Fruit fly (Drosophila melanogaster) whole organism, embryonic: ENCODE results near the gene CG31776.

ENCODE experiments used
- Atf-2 ChIP-seq: fragments of 200-800 bp; sonication (Bioruptor generic); optimal IDR thresholded peaks from 2 replicates; lab custom pipeline; 2016; ENCODE audit warnings: missing biosample characterization, missing genetic modification characterization
- Atf3 ChIP-seq: fragments of 200-800 bp; sonication (Bioruptor generic); optimal IDR thresholded peaks from 3 replicates; lab custom pipeline; 2016; ENCODE audit warnings: missing biosample characterization, missing genetic modification characterization
- CG12942 ChIP-seq: fragments of 200-800 bp; sonication (Bioruptor generic); optimal IDR thresholded peaks from 3 replicates; lab custom pipeline; 2016; ENCODE audit warnings: missing biosample characterization, missing genetic modification characterization
- CG32767 ChIP-seq: fragments of 200-800 bp; sonication (Bioruptor generic); IDR thresholded peaks from 2 replicates; pipeline ENCODE4 v1.3.6; 2022; ENCODE audit warnings: missing biosample characterization, missing genetic modification characterization
- CG4854 ChIP-seq: fragments of 200-800 bp; sonication (Bioruptor generic); optimal IDR thresholded peaks from 2 replicates; lab custom pipeline; 2016; ENCODE audit warnings: missing biosample characterization, missing genetic modification characterization, inconsistent platforms
- CG8944 ChIP-seq: fragments of 200-800 bp; sonication (Bioruptor generic); optimal IDR thresholded peaks from 3 replicates; lab custom pipeline; 2016; ENCODE audit warnings: missing biosample characterization, missing genetic modification characterization
- CG9437 ChIP-seq: fragments of 200-800 bp; sonication (Bioruptor generic); optimal IDR thresholded peaks from 2 replicates; lab custom pipeline; 2018; ENCODE audit warnings: missing biosample characterization, mild to moderate bottlenecking, missing genetic modification characterization
- Ets65A ChIP-seq: fragments of 200-800 bp; sonication (Bioruptor generic); peaks from one replicate; lab custom pipeline; 2016; ENCODE audit warnings: missing biosample characterization, missing genetic modification characterization
- Gug ChIP-seq: fragments of 200-800 bp; sonication (Bioruptor generic); IDR thresholded peaks from 4 replicates; pipeline ENCODE4 v1.3.6; 2022; ENCODE audit warnings: missing biosample characterization, missing genetic modification characterization
- Hmr ChIP-seq: fragments of 200-800 bp; sonication (Bioruptor generic); optimal IDR thresholded peaks from 3 replicates; lab custom pipeline; 2017; ENCODE audit warnings: mild to moderate bottlenecking, missing biosample characterization, missing genetic modification reagents, missing genetic modification characterization
- Side ChIP-seq: fragments of 200-800 bp; sonication (Bioruptor generic); optimal IDR thresholded peaks from 2 replicates; lab custom pipeline; 2016; ENCODE audit warnings: missing biosample characterization, missing genetic modification characterization
- danr ChIP-seq: fragments of 200-800 bp; sonication (Bioruptor generic); IDR thresholded peaks from 2 replicates; pipeline ENCODE4 v1.3.6; 2022; ENCODE audit warnings: missing biosample characterization, missing genetic modification characterization
- mam ChIP-seq: fragments of 200-800 bp; sonication (Bioruptor generic); optimal IDR thresholded peaks from 3 replicates; lab custom pipeline; 2016; ENCODE audit warnings: missing biosample characterization, missing genetic modification characterization
- sob ChIP-seq: fragments of 200-800 bp; sonication (Bioruptor generic); IDR thresholded peaks from 2 replicates; pipeline ENCODE4 v1.3.6; 2022; ENCODE audit warnings: missing biosample characterization, missing genetic modification characterization

dm6 chr2L:3484759-3485158 lies 14.8 kb downstream of the CG31776 start:
- no peak for TF ChIP-seq CG12942 (GFP tag; lab: Kevin White, UChicago)
- no peak for TF ChIP-seq CG9437 (GFP tag; lab: Kevin White, UChicago)
- no peak for TF ChIP-seq Hmr (GFP tag; lab: Kevin White, UChicago)
- no peak for TF ChIP-seq sob
- no peak for TF ChIP-seq Ets65A (GFP tag; lab: Kevin White, UChicago)
- no peak for TF ChIP-seq Atf3 (GFP tag; lab: Kevin White, UChicago)
- TF ChIP-seq Atf-2 (GFP tag; lab: Kevin White, UChicago) = no peak
- TF ChIP-seq CG32767 (GFP tag; lab: Robert Waterston, UW) = no peak
- no peak for TF ChIP-seq Side (GFP tag; lab: Kevin White, UChicago)
- no peak for TF ChIP-seq CG8944
- TF ChIP-seq Gug (GFP tag; lab: Robert Waterston, UW) = no peak
- TF ChIP-seq danr = no peak
- TF ChIP-seq mam (GFP tag; lab: Kevin White, UChicago) = no peak
- no peak for TF ChIP-seq CG4854 (GFP tag; lab: Kevin White, UChicago)
